Fruit fly (Drosophila melanogaster) whole organism, embryonic: Measurements from ENCODE around the gene CG17906.

Source experiments
- Ada2b ChIP-seq: fragments of 200-800 bp; sonication (Bioruptor generic); IDR thresholded peaks from 2 replicates; pipeline ENCODE4 v1.3.6; 2022; ENCODE audit warnings: missing biosample characterization, missing genetic modification characterization
- Bdp1 ChIP-seq: fragments of 200-800 bp; sonication (Bioruptor generic); optimal IDR thresholded peaks from 3 replicates; lab custom pipeline; 2016; ENCODE audit warnings: missing biosample characterization, missing genetic modification characterization
- BtbVII ChIP-seq: fragments of 200-800 bp; sonication (Bioruptor generic); optimal IDR thresholded peaks from 3 replicates; lab custom pipeline; 2017; ENCODE audit warnings: missing biosample characterization, mild to moderate bottlenecking, missing genetic modification characterization
- CG10366 ChIP-seq: fragments of 200-800 bp; sonication (Bioruptor generic); IDR thresholded peaks from 2 replicates; pipeline ENCODE4 v1.3.6; 2022; ENCODE audit warnings: missing biosample characterization, missing genetic modification characterization
- CG11504 ChIP-seq: fragments of 200-800 bp; sonication (Bioruptor generic); optimal IDR thresholded peaks from 3 replicates; lab custom pipeline; 2019; ENCODE audit warnings: missing biosample characterization, mild to moderate bottlenecking, missing genetic modification characterization, moderate library complexity
- CG1233 ChIP-seq: fragments of 200-800 bp; sonication (Bioruptor generic); optimal IDR thresholded peaks from 4 replicates; lab custom pipeline; 2018; ENCODE audit warnings: missing biosample characterization, mild to moderate bottlenecking, missing genetic modification characterization
- CG12744 ChIP-seq: fragments of 200-800 bp; sonication (Bioruptor generic); optimal IDR thresholded peaks from 2 replicates; lab custom pipeline; 2016; ENCODE audit warnings: missing biosample characterization, missing genetic modification characterization
- CG12942 ChIP-seq: fragments of 200-800 bp; sonication (Bioruptor generic); optimal IDR thresholded peaks from 3 replicates; lab custom pipeline; 2016; ENCODE audit warnings: missing biosample characterization, missing genetic modification characterization
- CG13624 ChIP-seq: fragments of 200-800 bp; sonication (Bioruptor generic); optimal IDR thresholded peaks from 2 replicates; lab custom pipeline; 2016; ENCODE audit warnings: missing biosample characterization, missing genetic modification characterization
- CG15514 ChIP-seq: fragments of 200-800 bp; sonication (Bioruptor generic); optimal IDR thresholded peaks from 3 replicates; lab custom pipeline; 2017; ENCODE audit warnings: missing biosample characterization, missing genetic modification characterization, mild to moderate bottlenecking, moderate library complexity, missing genetic modification reagents
- CG17186 ChIP-seq: fragments of 200-800 bp; sonication (Bioruptor generic); optimal IDR thresholded peaks from 3 replicates; lab custom pipeline; 2017; ENCODE audit warnings: missing biosample characterization, missing genetic modification reagents, missing genetic modification characterization
- CG17802 ChIP-seq: fragments of 200-800 bp; sonication (Bioruptor generic); optimal IDR thresholded peaks from 2 replicates; lab custom pipeline; 2018; ENCODE audit warnings: missing biosample characterization, mild to moderate bottlenecking, missing genetic modification characterization, moderate library complexity
- CG18011 ChIP-seq: fragments of 200-800 bp; sonication (Bioruptor generic); optimal IDR thresholded peaks from 2 replicates; lab custom pipeline; 2017; ENCODE audit warnings: missing biosample characterization, missing genetic modification characterization, mild to moderate bottlenecking, moderate library complexity, missing genotype
- CG18599 ChIP-seq: fragments of 200-800 bp; sonication (Bioruptor generic); optimal IDR thresholded peaks from 3 replicates; lab custom pipeline; 2017; ENCODE audit warnings: missing biosample characterization, missing genetic modification characterization, mild to moderate bottlenecking, moderate library complexity, missing genetic modification reagents
- CG18619 ChIP-seq: fragments of 200-800 bp; sonication (Bioruptor generic); optimal IDR thresholded peaks from 3 replicates; lab custom pipeline; 2017; ENCODE audit warnings: missing biosample characterization, mild to moderate bottlenecking, missing genetic modification characterization
- CG18764 ChIP-seq: fragments of 200-800 bp; sonication (Bioruptor generic); optimal IDR thresholded peaks from 3 replicates; lab custom pipeline; 2016; ENCODE audit warnings: missing biosample characterization, missing genetic modification characterization
- CG2120 ChIP-seq: fragments of 200-800 bp; sonication (Bioruptor generic); optimal IDR thresholded peaks from 3 replicates; lab custom pipeline; 2016; ENCODE audit warnings: missing biosample characterization, missing genetic modification characterization
- CG2199 ChIP-seq: fragments of 200-800 bp; sonication (Bioruptor generic); IDR thresholded peaks from 3 replicates; pipeline ENCODE4 v1.3.6; 2022; ENCODE audit warnings: missing biosample characterization, missing genetic modification characterization
- CG3407 ChIP-seq: fragments of 200-800 bp; sonication (Bioruptor generic); optimal IDR thresholded peaks from 2 replicates; lab custom pipeline; 2018; ENCODE audit warnings: missing biosample characterization, mild to moderate bottlenecking, missing genetic modification characterization
- CG34376 ChIP-seq: fragments of 200-800 bp; sonication (Bioruptor generic); optimal IDR thresholded peaks from 2 replicates; lab custom pipeline; 2018; ENCODE audit warnings: missing biosample characterization, mild to moderate bottlenecking, missing genetic modification characterization
- CG4282 ChIP-seq: fragments of 200-800 bp; sonication (Bioruptor generic); optimal IDR thresholded peaks from 2 replicates; lab custom pipeline; 2016; ENCODE audit warnings: missing biosample characterization, missing genetic modification characterization
- Dad ChIP-seq: fragments of 200-800 bp; sonication (Bioruptor generic); optimal IDR thresholded peaks from 3 replicates; lab custom pipeline; 2016; ENCODE audit warnings: missing biosample characterization, missing genetic modification characterization
- Drgx ChIP-seq: fragments of 200-800 bp; sonication (Bioruptor generic); IDR thresholded peaks from 2 replicates; pipeline ENCODE4 v1.3.6; 2022; ENCODE audit warnings: missing biosample characterization, missing genetic modification characterization
- Hmr ChIP-seq: fragments of 200-800 bp; sonication (Bioruptor generic); optimal IDR thresholded peaks from 3 replicates; lab custom pipeline; 2017; ENCODE audit warnings: mild to moderate bottlenecking, missing biosample characterization, missing genetic modification reagents, missing genetic modification characterization
- Hsf ChIP-seq: fragments of 200-800 bp; sonication (Bioruptor generic); optimal IDR thresholded peaks from 3 replicates; lab custom pipeline; 2016; ENCODE audit warnings: missing biosample characterization, missing genetic modification characterization
- Myb ChIP-seq: fragments of 200-800 bp; sonication (Bioruptor generic); optimal IDR thresholded peaks from 2 replicates; lab custom pipeline; 2016; ENCODE audit warnings: missing biosample characterization, missing genetic modification characterization
- NK7.1 ChIP-seq: fragments of 200-800 bp; sonication (Bioruptor generic); optimal IDR thresholded peaks from 3 replicates; lab custom pipeline; 2016; ENCODE audit warnings: missing biosample characterization, missing genetic modification characterization
- Scr ChIP-seq: fragments of 200-800 bp; sonication (Bioruptor generic); IDR thresholded peaks from 2 replicates; pipeline ENCODE4 v1.3.6; 2022; ENCODE audit warnings: missing biosample characterization, missing genetic modification characterization; ENCODE audit not compliant: partially characterized antibody
- Trl ChIP-seq, 3 experiments: fragments of >200 bp in 2 of 3; fragments of 200-800 bp in 1 of 3; sonication (Bioruptor generic) in 1 of 3; optimal IDR thresholded peaks; 2 replicates in 1 of 3; 3 replicates in 2 of 3; lab custom pipeline; 2016 to 2017; ENCODE audit warnings: missing biosample characterization in 1 of 3, missing genetic modification characterization in 1 of 3
- Xbp1 ChIP-seq: fragments of 200-800 bp; sonication (Bioruptor generic); optimal IDR thresholded peaks from 3 replicates; lab custom pipeline; 2016; ENCODE audit warnings: missing biosample characterization, mild to moderate bottlenecking, missing genetic modification characterization
- ash1 ChIP-seq: fragments of 200-800 bp; sonication (Bioruptor generic); optimal IDR thresholded peaks from 2 replicates; lab custom pipeline; 2018; ENCODE audit warnings: missing biosample characterization, mild to moderate bottlenecking, missing genetic modification characterization
- cad ChIP-seq: fragments of >200 bp; optimal IDR thresholded peaks from 2 replicates; lab custom pipeline; 2017; ENCODE audit warnings: missing biosample characterization, missing genetic modification characterization
- chinmo ChIP-seq: fragments of 200-800 bp; sonication (Bioruptor generic); IDR thresholded peaks from 4 replicates; pipeline ENCODE4 v1.3.6; 2022; ENCODE audit warnings: missing biosample characterization, missing genetic modification characterization; ENCODE audit not compliant: partially characterized antibody
- dmrt11E ChIP-seq: fragments of 200-800 bp; sonication (Bioruptor generic); optimal IDR thresholded peaks from 3 replicates; lab custom pipeline; 2018; ENCODE audit warnings: missing biosample characterization, mild to moderate bottlenecking, missing genetic modification characterization, moderate library complexity
- dmrt99B ChIP-seq: fragments of 200-800 bp; sonication (Bioruptor generic); optimal IDR thresholded peaks from 2 replicates; lab custom pipeline; 2018; ENCODE audit warnings: missing biosample characterization, mild to moderate bottlenecking, missing genetic modification characterization, moderate library complexity
- dpn ChIP-seq, 2 experiments: fragments of 200-800 bp; sonication (Bioruptor generic); optimal IDR thresholded peaks; 3 replicates each; lab custom pipeline; 2016; ENCODE audit warnings: missing biosample characterization in 2 of 2, missing genetic modification characterization in 2 of 2
- gem ChIP-seq: fragments of 200-800 bp; sonication (Bioruptor generic); optimal IDR thresholded peaks from 2 replicates; lab custom pipeline; 2019; ENCODE audit warnings: missing biosample characterization, mild to moderate bottlenecking, missing genetic modification characterization, moderate library complexity
- h ChIP-seq: fragments of >200 bp; optimal IDR thresholded peaks from 2 replicates; lab custom pipeline; 2017
- lab ChIP-seq: fragments of 200-800 bp; sonication (Bioruptor generic); optimal IDR thresholded peaks from 3 replicates; lab custom pipeline; 2017; ENCODE audit warnings: missing biosample characterization, missing genetic modification characterization, mild to moderate bottlenecking, moderate library complexity, missing genetic modification reagents
- mam ChIP-seq: fragments of 200-800 bp; sonication (Bioruptor generic); optimal IDR thresholded peaks from 3 replicates; lab custom pipeline; 2016; ENCODE audit warnings: missing biosample characterization, missing genetic modification characterization
- org-1 ChIP-seq: fragments of 200-800 bp; sonication (Bioruptor generic); optimal IDR thresholded peaks from 2 replicates; lab custom pipeline; 2017; ENCODE audit warnings: missing biosample characterization, missing genetic modification characterization
- pros ChIP-seq: fragments of 200-800 bp; sonication (Bioruptor generic); optimal IDR thresholded peaks from 3 replicates; lab custom pipeline; 2019; ENCODE audit warnings: missing biosample characterization, mild to moderate bottlenecking, missing genetic modification characterization, moderate library complexity
- sens ChIP-seq: fragments of 200-800 bp; sonication (Bioruptor generic); peaks from one replicate; lab custom pipeline; 2016; ENCODE audit warnings: missing biosample characterization, missing genetic modification characterization
- tup ChIP-seq: fragments of 200-800 bp; sonication (Bioruptor generic); optimal IDR thresholded peaks from 2 replicates; lab custom pipeline; 2016; ENCODE audit warnings: missing biosample characterization, mild to moderate bottlenecking, missing genetic modification characterization, moderate library complexity
- twi ChIP-seq: fragments of 200-800 bp; optimal IDR thresholded peaks from 2 replicates; lab custom pipeline; 2019; ENCODE audit warnings: missing biosample characterization, mild to moderate bottlenecking, missing genetic modification characterization, moderate library complexity
- unpg ChIP-seq: fragments of 200-800 bp; sonication (Bioruptor generic); optimal IDR thresholded peaks from 3 replicates; lab custom pipeline; 2018; ENCODE audit warnings: missing biosample characterization, mild to moderate bottlenecking, missing genetic modification characterization, moderate library complexity
- wek ChIP-seq: fragments of 200-800 bp; sonication (Bioruptor generic); optimal IDR thresholded peaks from 3 replicates; lab custom pipeline; 2018; ENCODE audit warnings: missing biosample characterization, mild to moderate bottlenecking, missing genetic modification characterization, moderate library complexity
- z ChIP-seq: fragments of 200-800 bp; sonication (Bioruptor generic); IDR thresholded peaks from 3 replicates; pipeline ENCODE4 v1.3.6; 2022; ENCODE audit warnings: missing biosample characterization, missing genetic modification characterization
- zf30C ChIP-seq: fragments of 200-800 bp; sonication (Bioruptor generic); optimal IDR thresholded peaks from 3 replicates; lab custom pipeline; 2018; ENCODE audit warnings: missing biosample characterization, mild to moderate bottlenecking, missing genetic modification characterization

Gene CG17906

dm6 chr2L:8957152-8957551, 37.0 kb upstream of the CG17906 start:
- no peak for TF ChIP-seq CG18011 (GFP tag; lab: Kevin White, UChicago)
- peak; percentile 20; the same call in 1 of the 2 replicates for TF ChIP-seq Ada2b
- TF ChIP-seq zf30C (GFP tag; lab: Kevin White, UChicago) = peak; percentile 52
- peak; percentile 0 for TF ChIP-seq CG11504 (tag; lab: Kevin White, UChicago)
- TF ChIP-seq CG18764 (GFP tag; lab: Kevin White, UChicago) = no peak
- TF ChIP-seq chinmo = 0 out of 4 replicates have a peak, but pooled peaks have one; percentile 32
- TF ChIP-seq gem (tag; lab: Kevin White, UChicago) = peak; percentile 70
- peak; percentile 3 for TF ChIP-seq twi (tag; lab: Kevin White, UChicago)
- no peak for TF ChIP-seq CG18619 (GFP tag; lab: Kevin White, UChicago)
- peak; percentile 72 for TF ChIP-seq sens (GFP tag; lab: Kevin White, UChicago)
- no peak for TF ChIP-seq Bdp1 (GFP tag; lab: Kevin White, UChicago)

dm6 chr2L:8958046-8958497, 36.1 kb upstream of the CG17906 start:
- TF ChIP-seq ash1 = peak; percentile 51
- peak; percentile 95 for TF ChIP-seq CG12744 (GFP tag; lab: Kevin White, UChicago)
- peak; percentile 89 for TF ChIP-seq CG1233 (GFP tag; lab: Kevin White, UChicago)
- TF ChIP-seq Bdp1 (GFP tag; lab: Kevin White, UChicago) = peak; percentile 79
- peak; percentile 91 for TF ChIP-seq org-1 (GFP tag; lab: Kevin White, UChicago)
- peak; percentile 78 for TF ChIP-seq CG4282 (GFP tag; lab: Kevin White, UChicago)
- peak; percentile 98 for TF ChIP-seq CG10366
- peak; percentile 90 for TF ChIP-seq pros (GFP tag; lab: Kevin White, UChicago)
- peak; percentile 88 for TF ChIP-seq CG15514 (GFP tag; lab: Kevin White, UChicago)
- TF ChIP-seq Dad = peak; percentile 81
- TF ChIP-seq dmrt99B (tag; lab: Kevin White, UChicago) = peak; percentile 94
- peak; percentile 72 for TF ChIP-seq CG17802
- TF ChIP-seq dpn (GFP tag; optimal IDR thresholded peaks at IDR 0.05; lab: Kevin White, UChicago) = peak; percentile 91 to 97
- TF ChIP-seq Drgx (GFP tag; lab: Robert Waterston, UW) = peak; percentile 97
- peak; percentile 87 for TF ChIP-seq CG3407 (GFP tag; lab: Kevin White, UChicago)
- TF ChIP-seq unpg (GFP tag; lab: Kevin White, UChicago) = peak; percentile 95
- peak; percentile 23 for TF ChIP-seq CG17186 (GFP tag; lab: Kevin White, UChicago)
- peak; percentile 95 for TF ChIP-seq CG2120 (GFP tag; lab: Kevin White, UChicago)
- no peak for TF ChIP-seq h
- peak; percentile 92 for TF ChIP-seq z (GFP tag; lab: Robert Waterston, UW)
- peak; percentile 93 for TF ChIP-seq Hmr
- TF ChIP-seq CG34376 = peak; percentile 68
- TF ChIP-seq CG12942 (GFP tag; lab: Kevin White, UChicago) = peak; percentile 95
- peak; percentile 95 for TF ChIP-seq Hsf (GFP tag; lab: Kevin White, UChicago)
- peak; percentile 99 for TF ChIP-seq Xbp1
- TF ChIP-seq Myb (GFP tag; lab: Kevin White, UChicago) = peak; percentile 66
- TF ChIP-seq BtbVII (GFP tag; lab: Kevin White, UChicago) = peak; percentile 76
- TF ChIP-seq CG13624 (GFP tag; lab: Kevin White, UChicago) = peak; percentile 88
- TF ChIP-seq cad = no peak
- peak; percentile 87 for TF ChIP-seq NK7.1 (GFP tag; lab: Kevin White, UChicago)
- TF ChIP-seq Trl (optimal IDR thresholded peaks at IDR 0.05; lab: Kevin White, UChicago) = peak; percentile 84 to 97
- peak; percentile 97 for TF ChIP-seq Trl (GFP tag; optimal IDR thresholded peaks at IDR 0.05; lab: Kevin White, UChicago)
- TF ChIP-seq CG18599 (GFP tag; lab: Kevin White, UChicago) = peak; percentile 95
- peak; percentile 76 for TF ChIP-seq tup (GFP tag; lab: Kevin White, UChicago)
- peak; percentile 94 for TF ChIP-seq lab
- peak; percentile 95 for TF ChIP-seq CG2199 (GFP tag; lab: Robert Waterston, UW)
- TF ChIP-seq dmrt11E = peak; percentile 99
- TF ChIP-seq wek = peak; percentile 70
- no peak for TF ChIP-seq Scr (GFP tag; lab: Robert Waterston, UW)
- peak; percentile 96 for TF ChIP-seq mam (GFP tag; lab: Kevin White, UChicago)
